Fruit fly (Drosophila melanogaster): Measurements from ENCODE around the gene ppan.

Gene ppan

dm6 chr3R:21116057-21116456 is at the start of gene ppan:
Gene ppan (plus strand): TSS chr3R:21116254.
- TF ChIP-seq Myc (optimal IDR thresholded peaks at IDR 0.05) (peak; percentile 36), h (GFP tag; optimal IDR thresholded peaks at IDR 0.05) (peak; percentile 10), Jra (GFP tag; optimal IDR thresholded peaks at IDR 0.05) (no peak), Dfd (GFP tag; optimal IDR thresholded peaks at IDR 0.05) (no peak), sage (GFP tag; optimal IDR thresholded peaks at IDR 0.05) (peak; percentile 37), Dif (GFP tag; optimal IDR thresholded peaks at IDR 0.05; ENCODE audit: partially characterized antibody) (peak; percentile 20)

DNA sequence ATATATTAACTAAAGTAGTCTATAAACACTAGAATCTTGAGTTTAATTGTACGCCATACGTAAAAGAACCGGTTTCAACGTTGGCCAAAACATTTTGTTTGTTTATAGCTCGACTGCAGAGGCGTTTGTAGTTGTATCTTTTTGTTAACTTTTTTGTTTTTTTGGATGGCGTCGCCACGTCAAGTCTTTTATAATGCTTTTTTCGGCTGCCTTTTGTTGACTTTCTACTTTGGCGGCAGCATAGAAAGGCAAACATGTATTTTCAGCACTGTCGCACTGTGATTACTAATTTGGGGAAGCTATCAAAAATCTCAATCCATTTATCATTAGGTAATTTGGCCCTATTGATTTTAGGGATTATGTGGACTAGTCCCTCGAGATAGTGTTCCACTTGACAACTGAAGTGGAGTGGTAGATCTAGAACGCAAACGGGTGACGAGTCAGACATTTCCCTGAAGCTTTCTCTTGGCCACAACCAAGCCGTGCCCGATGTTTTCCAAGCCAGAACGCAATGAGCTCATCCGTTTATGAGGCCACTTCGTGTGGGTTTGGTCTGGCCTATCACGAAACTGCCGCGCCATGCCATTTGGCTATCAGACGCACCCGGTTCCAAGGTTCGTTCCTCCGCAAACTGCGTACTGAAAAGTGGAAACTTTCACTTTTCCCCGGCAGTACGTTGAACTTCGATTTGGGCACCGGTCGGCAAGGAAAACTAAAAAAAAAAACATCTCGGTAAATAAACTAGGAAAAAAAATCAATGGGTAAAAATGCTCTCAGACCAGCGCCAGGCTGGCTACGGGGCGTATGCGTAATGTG is 49.4 kb upstream of the ppan start:
- TF ChIP-seq N (GFP tag; optimal IDR thresholded peaks at IDR 0.05) (no peak), fru (GFP tag; optimal IDR thresholded peaks at IDR 0.05) (no peak), OdsH (GFP tag; optimal IDR thresholded peaks at IDR 0.05) (no peak), Hnf4 (GFP tag; optimal IDR thresholded peaks at IDR 0.05) (no peak), dsf (GFP tag; optimal IDR thresholded peaks at IDR 0.05; ENCODE audit: borderline replicate concordance) (no peak), HLH106 (tag; optimal IDR thresholded peaks at IDR 0.05) (no peak), foxo (GFP tag; optimal IDR thresholded peaks at IDR 0.05) (no peak), lola (GFP tag; optimal IDR thresholded peaks at IDR 0.05) (no peak), Mio (GFP tag; optimal IDR thresholded peaks at IDR 0.05) (no peak), brk (GFP tag; optimal IDR thresholded peaks at IDR 0.05) (no peak), Rel (GFP tag; optimal IDR thresholded peaks at IDR 0.05) (no peak), Rel (tag; optimal IDR thresholded peaks at IDR 0.05) (no peak)

DNA sequence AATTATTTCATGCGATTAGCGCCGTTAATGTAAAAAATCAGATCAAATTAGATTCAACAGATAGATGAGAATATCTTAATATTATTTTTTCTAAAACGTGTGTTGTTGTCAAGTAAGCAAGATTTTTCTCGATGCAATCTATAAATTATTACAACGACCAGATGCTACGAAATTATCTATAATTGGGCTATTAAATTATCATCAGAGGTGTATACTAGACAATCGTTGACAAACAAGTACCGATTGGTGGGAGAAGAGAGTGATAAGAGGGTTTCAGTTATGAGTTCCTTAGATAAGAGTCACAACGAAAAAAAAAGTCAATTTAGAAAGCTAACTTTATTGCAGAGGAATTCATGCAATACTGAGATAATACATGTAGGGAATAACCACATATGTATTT is 48.5 kb upstream of the ppan start:
- TF ChIP-seq CG9705 (GFP tag; optimal IDR thresholded peaks at IDR 0.05), result no peak
- TF ChIP-seq br (GFP tag; optimal IDR thresholded peaks at IDR 0.05), result peak; percentile 34

dm6 chr3R:21069742-21070141 is 46.3 kb upstream of the ppan start:
- no peak for TF ChIP-seq lola (GFP tag; optimal IDR thresholded peaks at IDR 0.05)
- TF ChIP-seq CG9705 (GFP tag; optimal IDR thresholded peaks at IDR 0.05), result no peak
- no peak for TF ChIP-seq woc (GFP tag; optimal IDR thresholded peaks at IDR 0.05)
- TF ChIP-seq h (GFP tag; optimal IDR thresholded peaks at IDR 0.05), result no peak
- peak; percentile 17 for TF ChIP-seq Myc (optimal IDR thresholded peaks at IDR 0.05)
- TF ChIP-seq sage (GFP tag; optimal IDR thresholded peaks at IDR 0.05), result no peak

- TF ChIP-seq Abd-B (GFP tag; optimal IDR thresholded peaks at IDR 0.05) (no peak), usp (GFP tag; optimal IDR thresholded peaks at IDR 0.05) (no peak), Dif (GFP tag; optimal IDR thresholded peaks at IDR 0.05; ENCODE audit: partially characterized antibody) (no peak), jim (GFP tag; optimal IDR thresholded peaks at IDR 0.05) (no peak), CG9705 (GFP tag; optimal IDR thresholded peaks at IDR 0.05) (no peak), CG32264 (GFP tag; optimal IDR thresholded peaks at IDR 0.05) (no peak), N (GFP tag; optimal IDR thresholded peaks at IDR 0.05) (no peak), h (GFP tag; optimal IDR thresholded peaks at IDR 0.05) (no peak), OdsH (GFP tag; optimal IDR thresholded peaks at IDR 0.05) (no peak), lola (GFP tag; optimal IDR thresholded peaks at IDR 0.05) (no peak), GATAd (GFP tag; optimal IDR thresholded peaks at IDR 0.05) (no peak), sage (GFP tag; optimal IDR thresholded peaks at IDR 0.05) (no peak), Jra (GFP tag; optimal IDR thresholded peaks at IDR 0.05) (no peak), Hr83 (GFP tag; optimal IDR thresholded peaks at IDR 0.05; ENCODE audit: poor library complexity, severe bottlenecking) (no peak), Dfd (GFP tag; optimal IDR thresholded peaks at IDR 0.05) (no peak), HLH106 (tag; optimal IDR thresholded peaks at IDR 0.05) (no peak), Rel (GFP tag; optimal IDR thresholded peaks at IDR 0.05) (no peak), Rel (tag; optimal IDR thresholded peaks at IDR 0.05) (no peak), sv (GFP tag; optimal IDR thresholded peaks at IDR 0.05) (no peak), CrebA (GFP tag; optimal IDR thresholded peaks at IDR 0.05; ENCODE audit: borderline replicate concordance) (no peak)
Observed at dm6 chr3R:21071312-21071711, 44.7 kb upstream of the ppan start.

dm6 chr3R:21071943-21072500 is 44.0 kb upstream of the ppan start:
- TF ChIP-seq woc (GFP tag; optimal IDR thresholded peaks at IDR 0.05) (no peak), Hnf4 (GFP tag; optimal IDR thresholded peaks at IDR 0.05) (no peak), Rel (GFP tag; optimal IDR thresholded peaks at IDR 0.05) (no peak), Rel (tag; optimal IDR thresholded peaks at IDR 0.05) (no peak), Sp1 (GFP tag; optimal IDR thresholded peaks at IDR 0.05) (no peak), HLH106 (tag; optimal IDR thresholded peaks at IDR 0.05) (no peak), psq (GFP tag; optimal IDR thresholded peaks at IDR 0.05) (no peak), dsf (GFP tag; optimal IDR thresholded peaks at IDR 0.05; ENCODE audit: borderline replicate concordance) (no peak), h (GFP tag; optimal IDR thresholded peaks at IDR 0.05) (no peak), foxo (GFP tag; optimal IDR thresholded peaks at IDR 0.05) (no peak), OdsH (GFP tag; optimal IDR thresholded peaks at IDR 0.05) (no peak), jim (GFP tag; optimal IDR thresholded peaks at IDR 0.05) (no peak), ey (GFP tag; optimal IDR thresholded peaks at IDR 0.05) (no peak), CrebA (GFP tag; optimal IDR thresholded peaks at IDR 0.05; ENCODE audit: borderline replicate concordance) (no peak), pan (optimal IDR thresholded peaks at IDR 0.05) (no peak), dl (GFP tag; optimal IDR thresholded peaks at IDR 0.05; ENCODE audit: insufficient read depth in 1 of 2, partially characterized antibody in 2 of 2) (no peak)

All from whole organism, wandering third instar larva.